Worm (Caenorhabditis elegans): ENCODE data around the gene pkc-1.

The pkc-1 gene

ce11 chrV:11979673-11980561 is 52.0 kb downstream of the pkc-1 start, which contains the start of gene snr-4 (continued):
- TF ChIP-seq lin-13 (tag; optimal IDR thresholded peaks at IDR 0.05), result peak; percentile 93
- no peak for TF ChIP-seq nhr-76 (tag; optimal IDR thresholded peaks at IDR 0.05)
- peak; percentile 66 for TF ChIP-seq ceh-83 (GFP tag; optimal IDR thresholded peaks at IDR 0.05)
- no peak for TF ChIP-seq flh-1 (GFP tag; optimal IDR thresholded peaks at IDR 0.05)

DNA sequence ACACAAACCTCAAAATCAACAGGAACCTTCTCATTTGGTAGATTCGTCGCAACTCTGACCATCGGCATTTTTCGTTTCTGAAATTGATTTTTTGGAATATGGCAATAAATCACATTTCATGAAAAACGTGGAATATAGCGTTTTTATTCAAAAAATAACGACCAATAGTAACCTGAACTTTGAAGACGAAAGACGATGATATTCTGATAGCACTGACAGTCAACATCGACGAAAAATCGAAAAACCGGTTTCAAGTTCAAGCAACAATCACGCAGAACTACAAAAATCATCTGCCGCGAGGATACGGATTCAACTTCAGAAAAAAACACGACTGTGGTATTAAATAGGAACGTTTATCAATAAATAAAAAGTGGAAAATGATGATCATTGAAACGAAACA is 53.8 kb downstream of the pkc-1 start, which contains the start of gene mif-2:
TSS of gene mif-2 (minus strand) at position 281 of the 400 bp plus-strand sequence.
- TF ChIP-seq ceh-39 (tag; optimal IDR thresholded peaks at IDR 0.05) (no peak), mab-5 (tag; optimal IDR thresholded peaks at IDR 0.05) (no peak), unc-62 (GFP tag; optimal IDR thresholded peaks at IDR 0.05) (no peak), cnd-1 (tag; optimal IDR thresholded peaks at IDR 0.05) (no peak), bed-3 (GFP tag; optimal IDR thresholded peaks at IDR 0.05) (no peak), sptf-1 (tag; optimal IDR thresholded peaks at IDR 0.05) (no peak), ztf-11 (tag; optimal IDR thresholded peaks at IDR 0.05) (no peak), hlh-1 (tag; optimal IDR thresholded peaks at IDR 0.05) (no peak), snpc-4 (tag; optimal IDR thresholded peaks at IDR 0.05) (no peak), nhr-76 (tag; optimal IDR thresholded peaks at IDR 0.05) (no peak), blmp-1 (tag; optimal IDR thresholded peaks at IDR 0.05) (no peak), tbx-8 (GFP tag; optimal IDR thresholded peaks at IDR 0.05) (no peak), sem-2 (GFP tag; optimal IDR thresholded peaks at IDR 0.05) (no peak), lin-13 (tag; optimal IDR thresholded peaks at IDR 0.05) (no peak), elt-3 (tag; optimal IDR thresholded peaks at IDR 0.05) (no peak), ces-1 (GFP tag; optimal IDR thresholded peaks at IDR 0.05) (no peak), lin-32 (GFP tag; optimal IDR thresholded peaks at IDR 0.05) (no peak), ceh-83 (GFP tag; optimal IDR thresholded peaks at IDR 0.05) (no peak), nhr-28 (tag; optimal IDR thresholded peaks at IDR 0.05) (no peak), ham-2 (GFP tag; optimal IDR thresholded peaks at IDR 0.05) (no peak)

- no peak for TF ChIP-seq nhr-28 (tag; optimal IDR thresholded peaks at IDR 0.05)
- no peak for TF ChIP-seq hlh-1 (tag; optimal IDR thresholded peaks at IDR 0.05)
- no peak for TF ChIP-seq flh-1 (GFP tag; optimal IDR thresholded peaks at IDR 0.05)
- TF ChIP-seq mls-2 (tag; optimal IDR thresholded peaks at IDR 0.05), result no peak
- no peak for TF ChIP-seq nhr-76 (tag; optimal IDR thresholded peaks at IDR 0.05)
- no peak for TF ChIP-seq lin-13 (tag; optimal IDR thresholded peaks at IDR 0.05)
- TF ChIP-seq tbx-8 (GFP tag; optimal IDR thresholded peaks at IDR 0.05), result no peak
- no peak for TF ChIP-seq cnd-1 (tag; optimal IDR thresholded peaks at IDR 0.05)
- TF ChIP-seq ceh-43 (GFP tag; optimal IDR thresholded peaks at IDR 0.05), result no peak
Measured at ce11 chrV:11976734-11977133, 55.2 kb downstream of the pkc-1 start.

DNA sequence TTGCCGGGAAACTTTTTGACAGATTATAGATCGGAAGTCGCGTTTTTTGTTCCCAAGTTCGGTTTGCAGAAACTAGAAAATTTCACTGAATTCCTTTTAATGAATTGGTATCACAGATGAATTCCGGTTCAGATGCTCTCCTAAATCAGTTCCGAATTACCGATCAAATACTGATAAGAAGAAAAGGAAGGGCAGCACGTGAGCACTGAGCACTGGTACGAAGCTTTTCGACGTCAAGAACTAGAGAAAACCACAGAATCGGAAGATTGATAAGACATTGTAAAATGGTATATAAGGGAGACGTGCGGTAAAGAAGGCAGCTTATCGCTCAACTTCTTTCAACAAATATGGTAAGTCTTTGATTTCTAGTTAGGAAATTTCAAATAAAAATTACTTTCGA is 56.7 kb downstream of the pkc-1 start, which contains the start of gene cpr-1:
TSS of gene cpr-1 (plus strand) at position 319 of the 400 bp plus-strand sequence.
- no peak for TF ChIP-seq lin-32 (GFP tag; optimal IDR thresholded peaks at IDR 0.05)
- TF ChIP-seq unc-39 (tag; optimal IDR thresholded peaks at IDR 0.05), result no peak
- no peak for TF ChIP-seq ceh-43 (GFP tag; optimal IDR thresholded peaks at IDR 0.05)
- no peak for TF ChIP-seq lin-13 (tag; optimal IDR thresholded peaks at IDR 0.05)
- TF ChIP-seq ceh-83 (GFP tag; optimal IDR thresholded peaks at IDR 0.05), result no peak
- TF ChIP-seq elt-1 (tag; optimal IDR thresholded peaks at IDR 0.05; ENCODE audit: borderline replicate concordance, insufficient read depth), result no peak
- TF ChIP-seq elt-3 (tag; optimal IDR thresholded peaks at IDR 0.05), result no peak
- no peak for TF ChIP-seq zip-8 (tag; optimal IDR thresholded peaks at IDR 0.05)
- no peak for TF ChIP-seq unc-120 (tag; optimal IDR thresholded peaks at IDR 0.05; ENCODE audit: poor library complexity, severe bottlenecking)
- no peak for TF ChIP-seq ham-2 (GFP tag; optimal IDR thresholded peaks at IDR 0.05)

ce11 chrV:11964723-11965122 is 67.2 kb downstream of the pkc-1 start, which contains the start of gene F58H1.7:
Gene F58H1.7, minus strand, starts transcription at chrV:11964823.
- TF ChIP-seq snpc-4 (tag; optimal IDR thresholded peaks at IDR 0.05), result no peak
- TF ChIP-seq cnd-1 (tag; optimal IDR thresholded peaks at IDR 0.05), result no peak
